Fruit fly (Drosophila melanogaster): ENCODE data around the gene gdl.

DNA sequence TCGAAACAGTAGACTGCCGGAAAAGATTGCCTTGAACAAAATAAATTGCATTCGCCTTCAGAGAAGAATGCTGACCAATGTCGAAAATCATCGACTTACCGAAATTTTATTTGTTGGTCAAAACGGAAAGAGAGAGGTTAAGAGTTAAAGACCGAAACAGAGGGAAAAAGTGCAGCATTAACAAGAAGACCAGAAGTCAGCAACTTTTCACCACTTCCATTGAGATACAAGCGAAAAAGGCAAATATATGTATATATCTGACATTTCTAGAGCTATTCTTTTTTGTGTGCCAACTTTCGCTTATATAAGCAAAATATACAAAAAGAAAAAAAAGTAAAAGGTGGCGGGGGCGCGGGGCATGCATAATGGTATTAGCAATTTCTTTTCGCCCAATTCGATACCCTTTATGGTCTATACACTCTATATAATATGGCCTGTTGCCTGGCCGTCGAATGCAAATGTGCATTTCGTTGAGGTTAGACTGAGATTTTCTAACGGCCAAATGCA lies 30.7 kb downstream of the gdl start:
- TF ChIP-seq CG7101 (tag; optimal IDR thresholded peaks at IDR 0.05), result no peak
- no peak for TF ChIP-seq CG33017 (tag; optimal IDR thresholded peaks at IDR 0.05)
- TF ChIP-seq bab1 (GFP tag; optimal IDR thresholded peaks at IDR 0.05), result no peak
- no peak for TF ChIP-seq CG1620 (GFP tag; optimal IDR thresholded peaks at IDR 0.05)
- TF ChIP-seq kay (GFP tag; ENCODE audit: borderline replicate concordance), result no peak
- no peak for TF ChIP-seq cic (GFP tag; optimal IDR thresholded peaks at IDR 0.05)
- no peak for TF ChIP-seq toe (GFP tag; optimal IDR thresholded peaks at IDR 0.05)
- TF ChIP-seq CG11617 (GFP tag; optimal IDR thresholded peaks at IDR 0.05), result no peak

Data from whole organism, adult.